Worm (Caenorhabditis elegans): ENCODE data around the gene F41C3.7.

DNA sequence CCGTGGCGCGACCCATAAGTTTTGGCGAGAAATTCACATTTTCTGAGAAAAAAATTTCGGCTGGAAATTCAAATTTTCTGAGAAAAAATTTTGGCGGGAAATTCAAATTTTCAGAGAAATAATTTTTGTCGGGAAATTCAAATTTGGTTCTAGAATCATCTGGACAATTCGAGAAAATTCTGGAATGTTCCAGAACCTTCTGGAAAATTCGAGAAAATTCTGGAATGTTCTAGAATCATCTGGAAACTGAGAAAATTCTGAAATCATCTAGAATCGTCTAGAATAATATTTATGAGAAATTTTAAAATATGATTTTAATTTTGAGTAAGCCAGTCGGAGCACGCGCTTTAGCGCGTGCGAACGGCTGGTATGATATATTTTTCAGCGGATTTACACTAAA lies 45.0 kb upstream of the F41C3.7 start:
- TF ChIP-seq dao-5 (tag; optimal IDR thresholded peaks at IDR 0.05) (no peak), W03F9.2 (tag; optimal IDR thresholded peaks at IDR 0.05) (no peak)
